Worm (Caenorhabditis elegans) whole organism, mixed stage, embryonic: Measurements from ENCODE around the gene lab-2.

Experiments used
- ceh-43 ChIP-seq: fragments of 200-800 bp; sonication (Bioruptor generic); optimal IDR thresholded peaks from 2 replicates; lab custom pipeline; 2018; ENCODE audit warnings: mild to moderate bottlenecking, missing genetic modification characterization, moderate library complexity, missing compliant biosample characterization
- ceh-83 ChIP-seq: fragments of 200-800 bp; sonication (Bioruptor generic); optimal IDR thresholded peaks from 2 replicates; lab custom pipeline; 2018; ENCODE audit warnings: mild to moderate bottlenecking, missing genetic modification characterization, missing compliant biosample characterization
- ces-1 ChIP-seq: fragments of 150-350 bp; optimal IDR thresholded peaks from 2 replicates; lab custom pipeline; 2014; ENCODE audit warnings: missing biosample characterization, missing genetic modification reagents, missing genetic modification characterization
- elt-1 ChIP-seq: sonication (generic microtip); optimal IDR thresholded peaks from 2 replicates; lab custom pipeline; 2017; ENCODE audit warnings: missing genetic modification characterization, mild to moderate bottlenecking, missing compliant biosample characterization, antibody characterized with exemption, moderate library complexity, borderline replicate concordance; ENCODE audit not compliant: insufficient read depth
- flh-1 ChIP-seq: fragments of 200-800 bp; sonication (Bioruptor generic); optimal IDR thresholded peaks from 2 replicates; lab custom pipeline; 2018; ENCODE audit warnings: mild to moderate bottlenecking, missing genetic modification characterization, moderate library complexity, missing compliant biosample characterization
- lin-32 ChIP-seq: fragments of 200-800 bp; sonication (Bioruptor generic); optimal IDR thresholded peaks from 2 replicates; lab custom pipeline; 2018; ENCODE audit warnings: mild to moderate bottlenecking, missing genetic modification characterization, missing compliant biosample characterization
- lsy-2 ChIP-seq: fragments of 150-350 bp; optimal IDR thresholded peaks from 2 replicates; lab custom pipeline; 2014; ENCODE audit warnings: missing biosample characterization, missing genetic modification characterization
- mep-1 ChIP-seq: fragments of 150-350 bp; optimal IDR thresholded peaks from 2 replicates; lab custom pipeline; 2017; ENCODE audit warnings: missing biosample characterization, missing genetic modification reagents, missing genetic modification characterization, inconsistent platforms
- mls-2 ChIP-seq: sonication (generic microtip); optimal IDR thresholded peaks from 2 replicates; lab custom pipeline; 2016; ENCODE audit warnings: mild to moderate bottlenecking, missing genetic modification characterization, moderate library complexity, missing compliant biosample characterization
- nhr-237 ChIP-seq: fragments of 150-350 bp; optimal IDR thresholded peaks from 2 replicates; lab custom pipeline; 2014; ENCODE audit warnings: missing biosample characterization, missing genetic modification characterization
- pha-4 ChIP-seq: fragments of 150-350 bp; optimal IDR thresholded peaks from 2 replicates; lab custom pipeline; 2018; ENCODE audit warnings: missing biosample characterization, missing genetic modification reagents, missing genetic modification characterization
- snpc-4 ChIP-seq: fragments of 150-350 bp; optimal IDR thresholded peaks from 2 replicates; lab custom pipeline; 2014; ENCODE audit warnings: missing biosample characterization, missing genetic modification characterization
- sptf-1 ChIP-seq: sonication (generic microtip); optimal IDR thresholded peaks from 2 replicates; lab custom pipeline; 2017; ENCODE audit warnings: mild to moderate bottlenecking, missing genetic modification characterization, moderate library complexity, missing compliant biosample characterization
- unc-39 ChIP-seq: fragments of 150-350 bp; optimal IDR thresholded peaks from 2 replicates; lab custom pipeline; 2014; ENCODE audit warnings: missing biosample characterization, missing genetic modification characterization
- unc-62 ChIP-seq: fragments of 150-350 bp; optimal IDR thresholded peaks from 2 replicates; lab custom pipeline; 2014; ENCODE audit warnings: missing biosample characterization, missing genetic modification reagents, missing genetic modification characterization

The lab-2 gene

DNA sequence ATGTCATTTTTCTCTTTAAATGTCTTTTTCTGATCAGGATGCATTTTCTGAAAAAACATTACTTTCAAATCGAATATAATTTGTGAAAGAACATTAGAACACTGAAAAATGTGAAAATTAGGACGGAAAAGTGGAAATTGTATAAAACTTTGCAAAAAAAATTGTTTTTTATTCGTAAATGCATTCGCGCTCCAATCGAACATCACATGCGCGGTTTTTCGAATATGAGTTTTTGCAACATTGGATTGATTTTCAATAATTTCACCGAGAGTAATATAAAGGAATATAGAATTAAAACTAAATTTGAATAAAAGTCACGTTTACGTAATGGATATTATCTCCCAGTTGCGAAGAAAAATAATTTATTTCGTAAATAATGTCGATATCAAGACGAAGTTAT is 52.2 kb downstream of the lab-2 start, which contains the start of the genes spot-1 and B0361.11 (continued):
- TF ChIP-seq ceh-43 (GFP tag; lab: Kevin White, UChicago), result no peak
- TF ChIP-seq nhr-237, result peak; percentile 59
- TF ChIP-seq ceh-83, result no peak
- no peak for TF ChIP-seq snpc-4
- no peak for TF ChIP-seq unc-39 (tag; lab: Kevin White, UChicago)
- TF ChIP-seq lin-32 (GFP tag; lab: Kevin White, UChicago), result no peak
- peak; percentile 10 for TF ChIP-seq sptf-1 (tag; lab: Kevin White, UChicago)
- TF ChIP-seq unc-62, result no peak
- TF ChIP-seq lsy-2, result peak; percentile 75
- TF ChIP-seq mep-1, result peak; percentile 78
- TF ChIP-seq mls-2, result no peak

DNA sequence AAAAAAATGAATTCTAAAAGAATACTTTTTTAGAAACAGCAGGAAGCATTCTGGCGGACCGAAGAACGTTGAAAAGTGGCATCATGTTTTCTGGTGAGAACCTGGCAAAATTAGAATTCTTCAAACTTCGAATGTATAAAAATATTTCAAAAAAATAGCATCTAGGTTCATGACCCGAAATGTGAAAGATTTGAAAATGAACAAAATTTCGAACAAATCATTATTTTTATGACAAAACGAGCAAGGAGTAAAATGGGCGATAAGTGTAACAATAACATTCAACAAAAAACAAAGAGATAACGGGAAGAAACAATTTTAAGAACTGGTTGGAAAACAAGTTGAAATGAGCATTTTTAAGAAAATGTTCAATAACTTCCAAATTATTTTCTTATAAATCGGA is 54.1 kb downstream of the lab-2 start, which contains the start of gene psd-1:
psd-1 (minus strand) TSS at position 101 of the 400 bp plus-strand sequence.
- no peak for TF ChIP-seq snpc-4
- TF ChIP-seq pha-4 (tag; lab: Kevin White, UChicago), result no peak
- no peak for TF ChIP-seq flh-1 (GFP tag; lab: Kevin White, UChicago)
- TF ChIP-seq ces-1 (GFP tag; lab: Kevin White, UChicago), result no peak
- TF ChIP-seq elt-1 (tag; lab: Kevin White, UChicago), result no peak
